Worm (Caenorhabditis elegans) whole organism, L3 larva: ENCODE results near the gene amx-1.
A peak's percentile ranks its signal among the peaks of the same experiment; 100 is the strongest.

ENCODE experiments used
- R02D3.7 ChIP-seq: fragments of 150-350 bp; optimal IDR thresholded peaks from 2 replicates; lab custom pipeline; 2014; ENCODE audit warnings: missing biosample characterization, missing genetic modification characterization
- ZK546.5 ChIP-seq: sonication (generic microtip); optimal IDR thresholded peaks from 2 replicates; lab custom pipeline; 2017; ENCODE audit warnings: missing biosample characterization, missing genetic modification characterization
- aly-2 ChIP-seq: fragments of 150-350 bp; optimal IDR thresholded peaks from 2 replicates; lab custom pipeline; 2014; ENCODE audit warnings: missing biosample characterization, missing genetic modification characterization
- ama-1 ChIP-seq: fragments of 150-350 bp; optimal IDR thresholded peaks from 2 replicates; lab custom pipeline; 2018
- ceh-16 ChIP-seq: sonication (generic microtip); optimal IDR thresholded peaks from 2 replicates; lab custom pipeline; 2017; ENCODE audit warnings: missing biosample characterization, missing genetic modification characterization
- ceh-28 ChIP-seq: fragments of 150-350 bp; optimal IDR thresholded peaks from 2 replicates; lab custom pipeline; 2014; ENCODE audit warnings: missing biosample characterization, missing genetic modification reagents, missing genetic modification characterization
- ceh-82 ChIP-seq: fragments of 150-350 bp; optimal IDR thresholded peaks from 2 replicates; lab custom pipeline; 2014; ENCODE audit warnings: missing biosample characterization, missing genetic modification characterization
- ceh-9 ChIP-seq: sonication (generic microtip); optimal IDR thresholded peaks from 2 replicates; lab custom pipeline; 2018; ENCODE audit warnings: missing biosample characterization, missing genetic modification characterization
- daf-12 ChIP-seq: fragments of 150-350 bp; optimal IDR thresholded peaks from 2 replicates; lab custom pipeline; 2014; ENCODE audit warnings: missing biosample characterization, missing genetic modification reagents, missing genetic modification characterization
- egl-27 ChIP-seq: sonication (generic microtip); optimal IDR thresholded peaks from 4 replicates; lab custom pipeline; 2017; ENCODE audit warnings: missing biosample characterization, missing genetic modification reagents, missing genetic modification characterization
- egl-5 ChIP-seq: fragments of 150-350 bp; optimal IDR thresholded peaks from 2 replicates; lab custom pipeline; 2017; ENCODE audit warnings: missing biosample characterization, missing genetic modification reagents, missing genetic modification characterization, inconsistent platforms
- elt-1 ChIP-seq: fragments of 150-350 bp; optimal IDR thresholded peaks from 2 replicates; lab custom pipeline; 2014; ENCODE audit warnings: missing biosample characterization, missing genetic modification characterization
- elt-2 ChIP-seq: sonication (generic microtip); optimal IDR thresholded peaks from 2 replicates; lab custom pipeline; 2016; ENCODE audit warnings: missing genetic modification reagents, mild to moderate bottlenecking, missing genetic modification characterization, missing compliant biosample characterization
- elt-3 ChIP-seq, 3 experiments: fragments of 150-350 bp in 1 of 3; sonication (generic microtip) in 2 of 3; optimal IDR thresholded peaks; 2 replicates in 2 of 3; 4 replicates in 1 of 3; lab custom pipeline; 2014 to 2017; ENCODE audit warnings: missing biosample characterization in 3 of 3, missing genetic modification characterization in 3 of 3
- eor-1 ChIP-seq, 2 experiments: fragments of 150-350 bp; optimal IDR thresholded peaks; 2 replicates each; lab custom pipeline; 2014 to 2018; ENCODE audit warnings: missing biosample characterization in 2 of 2, missing genetic modification characterization in 2 of 2
- fkh-10 ChIP-seq: sonication (generic microtip); optimal IDR thresholded peaks from 2 replicates; lab custom pipeline; 2017; ENCODE audit warnings: missing biosample characterization, missing genetic modification reagents, missing genetic modification characterization
- fkh-2 ChIP-seq: fragments of 150-350 bp; optimal IDR thresholded peaks from 2 replicates; lab custom pipeline; 2014; ENCODE audit warnings: missing biosample characterization, missing genetic modification reagents, missing genetic modification characterization
- hmg-11 ChIP-seq: sonication (generic microtip); optimal IDR thresholded peaks from 2 replicates; lab custom pipeline; 2016; ENCODE audit warnings: missing genetic modification characterization, missing compliant biosample characterization
- jun-1 ChIP-seq: fragments of 150-350 bp; optimal IDR thresholded peaks from 2 replicates; lab custom pipeline; 2014; ENCODE audit warnings: missing biosample characterization, missing genetic modification reagents, missing genetic modification characterization
- lin-15B ChIP-seq: fragments of 150-350 bp; optimal IDR thresholded peaks from 2 replicates; lab custom pipeline; 2014; ENCODE audit warnings: missing biosample characterization, missing genetic modification characterization
- lin-39 ChIP-seq: fragments of 150-350 bp; optimal IDR thresholded peaks from 2 replicates; lab custom pipeline; 2018; ENCODE audit warnings: missing biosample characterization, missing genetic modification reagents, missing genetic modification characterization
- lsy-12 ChIP-seq: sonication (generic microtip); optimal IDR thresholded peaks from 2 replicates; lab custom pipeline; 2016; ENCODE audit warnings: mild to moderate bottlenecking, missing genetic modification characterization, missing compliant biosample characterization
- mdl-1 ChIP-seq: fragments of 150-350 bp; optimal IDR thresholded peaks from 2 replicates; lab custom pipeline; 2014; ENCODE audit warnings: missing biosample characterization, missing genetic modification characterization
- mml-1 ChIP-seq: fragments of 150-350 bp; sonication (generic microtip); optimal IDR thresholded peaks from 3 replicates; lab custom pipeline; 2014; ENCODE audit warnings: missing biosample characterization, missing genetic modification characterization
- nfya-1 ChIP-seq: sonication (generic microtip); optimal IDR thresholded peaks from 2 replicates; lab custom pipeline; 2017; ENCODE audit warnings: missing genetic modification characterization, mild to moderate bottlenecking, missing compliant biosample characterization, antibody characterized with exemption, moderate library complexity; ENCODE audit not compliant: insufficient read depth
- nhr-11 ChIP-seq: fragments of 150-350 bp; optimal IDR thresholded peaks from 2 replicates; lab custom pipeline; 2014; ENCODE audit warnings: missing biosample characterization, missing genetic modification characterization
- nhr-12 ChIP-seq: fragments of 150-350 bp; optimal IDR thresholded peaks from 2 replicates; lab custom pipeline; 2014; ENCODE audit warnings: missing biosample characterization, missing genetic modification characterization
- nhr-23 ChIP-seq: fragments of 150-350 bp; optimal IDR thresholded peaks from 2 replicates; lab custom pipeline; 2014; ENCODE audit warnings: missing biosample characterization, missing genetic modification reagents, missing genetic modification characterization
- nhr-237 ChIP-seq: fragments of 150-350 bp; optimal IDR thresholded peaks from 2 replicates; lab custom pipeline; 2014; ENCODE audit warnings: missing biosample characterization, missing genetic modification characterization
- nhr-25 ChIP-seq: sonication (generic microtip); optimal IDR thresholded peaks from 2 replicates; lab custom pipeline; 2017; ENCODE audit warnings: missing biosample characterization, missing genetic modification characterization
- nhr-28 ChIP-seq: fragments of 150-350 bp; optimal IDR thresholded peaks from 2 replicates; lab custom pipeline; 2014; ENCODE audit warnings: missing biosample characterization, missing genetic modification characterization
- nhr-43 ChIP-seq: sonication (generic microtip); optimal IDR thresholded peaks from 2 replicates; lab custom pipeline; 2016; ENCODE audit warnings: mild to moderate bottlenecking, missing genetic modification characterization, missing compliant biosample characterization; ENCODE audit not compliant: poor library complexity, severe bottlenecking
- nhr-67 ChIP-seq: fragments of 150-350 bp; optimal IDR thresholded peaks from 2 replicates; lab custom pipeline; 2014; ENCODE audit warnings: missing biosample characterization, missing genetic modification characterization
- nhr-76 ChIP-seq: fragments of 150-350 bp; sonication (generic microtip); optimal IDR thresholded peaks from 5 replicates; lab custom pipeline; 2014; ENCODE audit warnings: missing biosample characterization, missing genetic modification characterization
- nhr-77 ChIP-seq: fragments of 150-350 bp; optimal IDR thresholded peaks from 2 replicates; lab custom pipeline; 2014; ENCODE audit warnings: missing biosample characterization, missing genetic modification characterization
- pha-4 ChIP-seq: fragments of 150-350 bp; optimal IDR thresholded peaks from 2 replicates; lab custom pipeline; 2014; ENCODE audit warnings: missing biosample characterization, missing genetic modification reagents, missing genetic modification characterization
- pqm-1 ChIP-seq: fragments of 150-350 bp; optimal IDR thresholded peaks from 2 replicates; lab custom pipeline; 2017; ENCODE audit warnings: missing biosample characterization, missing genetic modification characterization, inconsistent platforms
- sea-2 ChIP-seq: fragments of 150-350 bp; sonication (generic microtip); optimal IDR thresholded peaks from 4 replicates; lab custom pipeline; 2014; ENCODE audit warnings: missing biosample characterization, missing genetic modification reagents, missing genetic modification characterization
- skn-1 ChIP-seq: fragments of 150-350 bp; optimal IDR thresholded peaks from 2 replicates; lab custom pipeline; 2014; ENCODE audit warnings: missing biosample characterization, missing genetic modification characterization
- snpc-4 ChIP-seq: fragments of 150-350 bp; optimal IDR thresholded peaks from 2 replicates; lab custom pipeline; 2014; ENCODE audit warnings: missing biosample characterization, missing genetic modification characterization
- unc-62 ChIP-seq: fragments of 150-350 bp; sonication (generic microtip); optimal IDR thresholded peaks from 4 replicates; lab custom pipeline; 2014; ENCODE audit warnings: missing biosample characterization, missing genetic modification reagents, missing genetic modification characterization
- zag-1 ChIP-seq: fragments of 150-350 bp; optimal IDR thresholded peaks from 2 replicates; lab custom pipeline; 2014; ENCODE audit warnings: missing biosample characterization, missing genetic modification characterization
- ztf-11 ChIP-seq: fragments of 150-350 bp; optimal IDR thresholded peaks from 2 replicates; lab custom pipeline; 2014; ENCODE audit warnings: missing biosample characterization, missing genetic modification characterization
- ztf-4 ChIP-seq: fragments of 150-350 bp; optimal IDR thresholded peaks from 2 replicates; lab custom pipeline; 2014; ENCODE audit warnings: missing biosample characterization, missing genetic modification characterization

Gene amx-1

DNA sequence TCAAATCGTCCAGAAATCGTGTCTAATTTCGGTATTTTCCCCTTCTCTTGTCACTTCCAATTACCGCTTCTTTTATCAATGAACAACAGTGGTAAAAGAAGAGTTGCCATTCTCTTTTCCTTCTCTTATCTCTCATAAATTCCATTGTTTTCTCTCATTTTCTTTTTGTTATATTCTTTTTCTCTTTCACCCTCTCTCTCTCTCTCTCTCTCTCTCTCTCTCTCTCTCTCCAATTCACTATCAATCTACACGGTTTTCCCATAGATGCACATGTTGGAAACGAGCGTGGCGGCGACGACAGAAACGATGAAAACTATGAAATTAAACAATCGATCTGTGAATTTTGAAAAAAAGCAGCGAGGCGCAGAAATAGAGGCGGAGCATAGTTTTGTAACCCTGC, 23.0 kb upstream of the amx-1 start (continued):
- TF ChIP-seq egl-5 (tag; lab: Kevin White, UChicago) (no peak), skn-1 (tag; lab: Kevin White, UChicago) (no peak), mdl-1 (peak; percentile 17)

ce11 chrIII:3800240-3800933, 21.8 kb upstream of the amx-1 start, which contains the start of gene mtm-3:
TSS of gene mtm-3 (minus strand) at chrIII:3800467.
- TF ChIP-seq mml-1 (tag; lab: Kevin White, UChicago) (no peak), elt-2 (tag; lab: Kevin White, UChicago) (peak; percentile 43), ama-1 (peak; percentile 54), nfya-1 (tag; lab: Kevin White, UChicago) (peak; percentile 24), lin-39 (tag; lab: Kevin White, UChicago) (no peak), pha-4 (tag; lab: Kevin White, UChicago) (peak; percentile 29), nhr-12 (tag; lab: Kevin White, UChicago) (no peak)

DNA sequence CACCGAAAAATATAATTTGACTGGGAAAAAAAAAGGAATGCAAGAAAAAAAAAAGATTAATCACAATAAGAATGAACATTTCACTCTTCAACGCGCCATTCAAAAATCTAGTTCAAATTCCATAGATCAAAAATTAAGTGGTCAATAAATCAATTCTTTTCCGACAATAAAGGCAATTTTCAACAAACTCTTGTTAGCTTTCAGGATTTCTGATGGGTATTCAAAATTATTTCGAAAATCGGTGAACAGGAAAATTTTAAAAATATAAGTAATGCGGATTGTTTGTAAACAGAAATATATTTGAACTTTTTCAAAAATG, 21.3 kb upstream of the amx-1 start:
- TF ChIP-seq egl-27 (tag; lab: Kevin White, UChicago): no peak
- no peak for TF ChIP-seq ceh-9 (tag; lab: Kevin White, UChicago)
- no peak for TF ChIP-seq hmg-11 (tag; lab: Kevin White, UChicago)
- no peak for TF ChIP-seq nhr-67
- TF ChIP-seq aly-2 (tag; lab: Kevin White, UChicago): no peak
- TF ChIP-seq ztf-11 (tag; lab: Kevin White, UChicago): no peak
- TF ChIP-seq nhr-237 (tag; lab: Kevin White, UChicago): no peak
- no peak for TF ChIP-seq ZK546.5
- TF ChIP-seq lin-15B (tag; lab: Kevin White, UChicago): no peak
- TF ChIP-seq ztf-4 (tag; lab: Kevin White, UChicago): no peak

ce11 chrIII:3801379-3801894, 20.8 kb upstream of the amx-1 start:
- peak; percentile 96 for TF ChIP-seq egl-5 (tag; lab: Kevin White, UChicago)
- peak; percentile 95 for TF ChIP-seq unc-62
- TF ChIP-seq pqm-1: peak; percentile 84
- peak; percentile 94 for TF ChIP-seq lsy-12 (tag; lab: Kevin White, UChicago)
- no peak for TF ChIP-seq daf-12 (tag; lab: Kevin White, UChicago)
- TF ChIP-seq ztf-4 (tag; lab: Kevin White, UChicago): peak; percentile 81
- TF ChIP-seq fkh-10 (GFP tag; lab: Kevin White, UChicago): peak; percentile 97
- TF ChIP-seq elt-1 (tag; lab: Kevin White, UChicago): peak; percentile 87
- no peak for TF ChIP-seq mml-1 (tag; lab: Kevin White, UChicago)
- peak; percentile 98 for TF ChIP-seq ceh-28 (tag; lab: Kevin White, UChicago)
- TF ChIP-seq nhr-25: peak; percentile 96
- TF ChIP-seq nhr-43 (tag; lab: Kevin White, UChicago): peak; percentile 93
- TF ChIP-seq R02D3.7: peak; percentile 82
- TF ChIP-seq nfya-1 (tag; lab: Kevin White, UChicago): peak; percentile 98
- peak; percentile 54 for TF ChIP-seq zag-1 (tag; lab: Kevin White, UChicago)
- no peak for TF ChIP-seq nhr-237 (tag; lab: Kevin White, UChicago)
- peak; percentile 96 for TF ChIP-seq lin-39 (tag; lab: Kevin White, UChicago)
- peak; percentile 43 for TF ChIP-seq sea-2 (GFP tag; lab: Kevin White, UChicago)
- peak; percentile 20 for TF ChIP-seq ama-1
- peak in 1 of 3 experiments; percentile 30 for TF ChIP-seq elt-3 (tag; optimal IDR thresholded peaks at IDR 0.05; lab: Kevin White, UChicago)
- TF ChIP-seq nhr-11 (tag; lab: Kevin White, UChicago): peak; percentile 86
- no peak for TF ChIP-seq eor-1 (tag; optimal IDR thresholded peaks at IDR 0.05; lab: Kevin White, UChicago)
- peak; percentile 88 for TF ChIP-seq ceh-82 (tag; lab: Kevin White, UChicago)
- TF ChIP-seq nhr-76 (tag; lab: Kevin White, UChicago): peak; percentile 58
- peak; percentile 69 for TF ChIP-seq nhr-77
- TF ChIP-seq nhr-28 (tag; lab: Kevin White, UChicago): no peak
- TF ChIP-seq nhr-23 (tag; lab: Kevin White, UChicago): peak; percentile 98
- TF ChIP-seq ceh-16: peak; percentile 43
- no peak for TF ChIP-seq nhr-67
- peak; percentile 99 for TF ChIP-seq hmg-11 (tag; lab: Kevin White, UChicago)
- peak; percentile 85 for TF ChIP-seq skn-1 (tag; lab: Kevin White, UChicago)
- peak; percentile 64 for TF ChIP-seq fkh-2 (tag; lab: Kevin White, UChicago)
- TF ChIP-seq ztf-11 (tag; lab: Kevin White, UChicago): no peak
- TF ChIP-seq mdl-1: peak; percentile 99
- peak; percentile 98 for TF ChIP-seq jun-1 (tag; lab: Kevin White, UChicago)
- peak; percentile 86 for TF ChIP-seq lin-15B (tag; lab: Kevin White, UChicago)
- no peak for TF ChIP-seq nhr-12 (tag; lab: Kevin White, UChicago)
- TF ChIP-seq egl-27 (tag; lab: Kevin White, UChicago): peak; percentile 85
- TF ChIP-seq snpc-4 (tag; lab: Kevin White, UChicago): peak; percentile 88
- peak; percentile 99 for TF ChIP-seq pha-4 (tag; lab: Kevin White, UChicago)
- TF ChIP-seq ceh-9 (tag; lab: Kevin White, UChicago): no peak
